Worm (Caenorhabditis elegans) whole organism, mixed stage, embryonic: Measurements from ENCODE around the gene F10E9.10.

Source experiments
- M03D4.4 ChIP-seq: sonication (generic microtip); optimal IDR thresholded peaks from 2 replicates; lab custom pipeline; 2017; ENCODE audit warnings: mild to moderate bottlenecking, missing genetic modification characterization, missing compliant biosample characterization
- bed-3 ChIP-seq: fragments of 200-800 bp; sonication (Bioruptor generic); optimal IDR thresholded peaks from 3 replicates; lab custom pipeline; 2018; ENCODE audit warnings: mild to moderate bottlenecking, missing genetic modification characterization, moderate library complexity, missing compliant biosample characterization
- blmp-1 ChIP-seq: fragments of 150-350 bp; optimal IDR thresholded peaks from 2 replicates; lab custom pipeline; 2014; ENCODE audit warnings: missing biosample characterization, missing genetic modification characterization
- ceh-39 ChIP-seq: fragments of 150-350 bp; optimal IDR thresholded peaks from 2 replicates; lab custom pipeline; 2014; ENCODE audit warnings: missing biosample characterization, missing genetic modification characterization
- ceh-43 ChIP-seq: fragments of 200-800 bp; sonication (Bioruptor generic); optimal IDR thresholded peaks from 2 replicates; lab custom pipeline; 2018; ENCODE audit warnings: mild to moderate bottlenecking, missing genetic modification characterization, moderate library complexity, missing compliant biosample characterization
- ceh-83 ChIP-seq: fragments of 200-800 bp; sonication (Bioruptor generic); optimal IDR thresholded peaks from 2 replicates; lab custom pipeline; 2018; ENCODE audit warnings: mild to moderate bottlenecking, missing genetic modification characterization, missing compliant biosample characterization
- ces-1 ChIP-seq: fragments of 150-350 bp; optimal IDR thresholded peaks from 2 replicates; lab custom pipeline; 2014; ENCODE audit warnings: missing biosample characterization, missing genetic modification reagents, missing genetic modification characterization
- cnd-1 ChIP-seq: fragments of 200-800 bp; sonication (Bioruptor generic); optimal IDR thresholded peaks from 2 replicates; lab custom pipeline; 2018; ENCODE audit warnings: mild to moderate bottlenecking, missing genetic modification characterization, missing compliant biosample characterization
- drap-1 ChIP-seq: fragments of 200-800 bp; sonication (Bioruptor generic); optimal IDR thresholded peaks from 3 replicates; lab custom pipeline; 2018; ENCODE audit warnings: mild to moderate bottlenecking, missing genetic modification characterization, missing compliant biosample characterization
- elt-1 ChIP-seq: sonication (generic microtip); optimal IDR thresholded peaks from 2 replicates; lab custom pipeline; 2017; ENCODE audit warnings: missing genetic modification characterization, mild to moderate bottlenecking, missing compliant biosample characterization, antibody characterized with exemption, moderate library complexity, borderline replicate concordance; ENCODE audit not compliant: insufficient read depth
- elt-3 ChIP-seq: fragments of 150-350 bp; optimal IDR thresholded peaks from 2 replicates; lab custom pipeline; 2014; ENCODE audit warnings: missing biosample characterization, missing genetic modification characterization
- flh-1 ChIP-seq: fragments of 200-800 bp; sonication (Bioruptor generic); optimal IDR thresholded peaks from 2 replicates; lab custom pipeline; 2018; ENCODE audit warnings: mild to moderate bottlenecking, missing genetic modification characterization, moderate library complexity, missing compliant biosample characterization
- ham-2 ChIP-seq: fragments of 200-800 bp; sonication (Bioruptor generic); optimal IDR thresholded peaks from 2 replicates; lab custom pipeline; 2018; ENCODE audit warnings: mild to moderate bottlenecking, missing genetic modification characterization, missing compliant biosample characterization
- hlh-1 ChIP-seq: fragments of 150-350 bp; optimal IDR thresholded peaks from 2 replicates; lab custom pipeline; 2014; ENCODE audit warnings: missing biosample characterization, missing genetic modification reagents, missing genetic modification characterization
- lin-13 ChIP-seq: fragments of 150-350 bp; optimal IDR thresholded peaks from 2 replicates; lab custom pipeline; 2014; ENCODE audit warnings: missing biosample characterization, missing genetic modification characterization
- lin-32 ChIP-seq: fragments of 200-800 bp; sonication (Bioruptor generic); optimal IDR thresholded peaks from 2 replicates; lab custom pipeline; 2018; ENCODE audit warnings: mild to moderate bottlenecking, missing genetic modification characterization, missing compliant biosample characterization
- mab-5 ChIP-seq: fragments of 150-350 bp; optimal IDR thresholded peaks from 2 replicates; lab custom pipeline; 2014; ENCODE audit warnings: missing biosample characterization, missing genetic modification characterization
- mep-1 ChIP-seq: fragments of 150-350 bp; optimal IDR thresholded peaks from 2 replicates; lab custom pipeline; 2017; ENCODE audit warnings: missing biosample characterization, missing genetic modification reagents, missing genetic modification characterization, inconsistent platforms
- nhr-12 ChIP-seq: fragments of 150-350 bp; optimal IDR thresholded peaks from 2 replicates; lab custom pipeline; 2014; ENCODE audit warnings: missing biosample characterization, missing genetic modification characterization
- nhr-2 ChIP-seq: fragments of 150-350 bp; optimal IDR thresholded peaks from 2 replicates; lab custom pipeline; 2014; ENCODE audit warnings: missing biosample characterization, missing genetic modification characterization
- nhr-237 ChIP-seq: fragments of 150-350 bp; optimal IDR thresholded peaks from 2 replicates; lab custom pipeline; 2014; ENCODE audit warnings: missing biosample characterization, missing genetic modification characterization
- nhr-28 ChIP-seq: fragments of 150-350 bp; optimal IDR thresholded peaks from 2 replicates; lab custom pipeline; 2014; ENCODE audit warnings: missing biosample characterization, missing genetic modification characterization
- nhr-76 ChIP-seq: sonication (generic microtip); optimal IDR thresholded peaks from 2 replicates; lab custom pipeline; 2017; ENCODE audit warnings: missing biosample characterization, missing genetic modification characterization
- pha-4 ChIP-seq: fragments of 150-350 bp; optimal IDR thresholded peaks from 2 replicates; lab custom pipeline; 2018; ENCODE audit warnings: missing biosample characterization, missing genetic modification reagents, missing genetic modification characterization
- sem-2 ChIP-seq: fragments of 200-800 bp; sonication (Bioruptor generic); optimal IDR thresholded peaks from 2 replicates; lab custom pipeline; 2018; ENCODE audit warnings: mild to moderate bottlenecking, missing genetic modification characterization, missing compliant biosample characterization
- snpc-4 ChIP-seq: fragments of 150-350 bp; optimal IDR thresholded peaks from 2 replicates; lab custom pipeline; 2014; ENCODE audit warnings: missing biosample characterization, missing genetic modification characterization
- sptf-1 ChIP-seq: sonication (generic microtip); optimal IDR thresholded peaks from 2 replicates; lab custom pipeline; 2017; ENCODE audit warnings: mild to moderate bottlenecking, missing genetic modification characterization, moderate library complexity, missing compliant biosample characterization
- tbx-8 ChIP-seq: fragments of 200-800 bp; sonication (Bioruptor generic); optimal IDR thresholded peaks from 2 replicates; lab custom pipeline; 2018; ENCODE audit warnings: mild to moderate bottlenecking, missing genetic modification characterization, moderate library complexity, missing compliant biosample characterization
- unc-120 ChIP-seq: sonication (generic microtip); optimal IDR thresholded peaks from 2 replicates; lab custom pipeline; 2017; ENCODE audit warnings: missing genetic modification characterization, missing compliant biosample characterization; ENCODE audit not compliant: poor library complexity, severe bottlenecking
- unc-39 ChIP-seq: fragments of 150-350 bp; optimal IDR thresholded peaks from 2 replicates; lab custom pipeline; 2014; ENCODE audit warnings: missing biosample characterization, missing genetic modification characterization
- unc-62 ChIP-seq: fragments of 150-350 bp; optimal IDR thresholded peaks from 2 replicates; lab custom pipeline; 2014; ENCODE audit warnings: missing biosample characterization, missing genetic modification reagents, missing genetic modification characterization
- zip-8 ChIP-seq: fragments of 150-350 bp; optimal IDR thresholded peaks from 2 replicates; lab custom pipeline; 2014; ENCODE audit warnings: missing biosample characterization, missing genetic modification characterization
- ztf-11 ChIP-seq: fragments of 150-350 bp; optimal IDR thresholded peaks from 2 replicates; lab custom pipeline; 2014; ENCODE audit warnings: missing biosample characterization, missing genetic modification characterization

F10E9.10 gene

DNA sequence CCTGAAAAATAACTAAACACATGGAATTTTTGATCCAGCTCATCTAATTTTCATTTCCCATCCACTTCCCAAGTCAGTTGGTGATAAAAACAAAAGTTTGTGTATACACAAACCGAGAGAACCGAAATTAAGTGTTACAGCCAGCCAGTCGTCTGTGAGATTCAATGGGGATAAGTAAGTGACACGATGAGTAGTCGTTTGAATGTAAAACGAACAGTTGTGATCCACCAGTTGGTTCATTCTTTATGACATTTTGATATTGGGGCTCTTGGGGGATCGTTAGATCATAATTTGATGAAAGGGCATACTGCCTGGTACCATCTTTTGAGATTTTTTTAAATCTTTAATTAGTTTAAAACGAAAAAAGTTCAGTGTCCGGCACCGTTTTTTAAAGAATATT, 33.3 kb downstream of the F10E9.10 start:
- TF ChIP-seq hlh-1, result peak; percentile 91
- no peak for TF ChIP-seq drap-1 (GFP tag; lab: Kevin White, UChicago)
- TF ChIP-seq, all 35 proteins: peak for 1

DNA sequence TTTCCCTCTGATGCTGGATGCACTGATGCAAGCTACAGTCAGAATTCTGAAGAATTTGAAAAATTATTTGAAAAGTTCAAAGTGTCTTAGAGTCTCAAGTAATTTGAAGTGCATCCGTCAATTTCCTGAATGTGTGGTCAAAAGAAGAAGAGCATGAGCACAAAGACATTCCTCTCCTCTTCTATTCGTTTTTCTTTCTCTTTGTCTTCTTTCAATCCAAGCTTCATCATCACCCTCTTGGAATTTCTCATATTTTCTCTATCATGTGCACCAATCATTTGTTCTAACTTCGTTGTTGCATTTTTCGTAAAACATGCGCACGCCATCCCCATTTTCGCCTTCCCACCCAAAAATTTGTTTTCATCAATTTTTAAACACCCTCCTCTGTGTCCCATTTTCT, 34.1 kb downstream of the F10E9.10 start:
- no peak for TF ChIP-seq zip-8 (tag; lab: Kevin White, UChicago)
- TF ChIP-seq ces-1 (GFP tag; lab: Kevin White, UChicago), result peak; percentile 23

DNA sequence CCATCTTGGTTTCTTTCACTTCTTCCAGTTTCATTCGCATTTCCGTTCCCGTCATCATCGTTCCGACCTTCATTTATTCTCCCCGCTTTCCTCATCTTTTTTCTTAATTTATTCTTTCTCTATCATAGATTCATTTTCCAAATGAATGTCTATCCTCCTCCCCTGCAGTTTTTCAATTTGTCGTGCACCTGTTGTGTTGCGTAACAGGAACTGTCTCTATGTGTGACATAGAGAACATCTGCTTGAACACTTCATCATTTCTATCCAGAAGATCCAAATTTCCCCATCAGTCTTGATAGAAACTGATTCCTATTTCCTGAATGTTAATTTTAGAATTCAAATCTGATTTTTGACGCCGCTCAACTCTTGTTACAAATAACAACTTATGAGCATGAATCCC, 36.6 kb downstream of the F10E9.10 start:
- TF ChIP-seq ham-2 (no peak), tbx-8 (GFP tag; lab: Kevin White, UChicago) (no peak), nhr-76 (no peak), zip-8 (tag; lab: Kevin White, UChicago) (peak; percentile 35), nhr-2 (tag; lab: Kevin White, UChicago) (peak; percentile 21), sem-2 (GFP tag; lab: Kevin White, UChicago) (no peak), elt-1 (tag; lab: Kevin White, UChicago) (no peak), unc-62 (GFP tag; lab: Kevin White, UChicago) (no peak), ceh-43 (GFP tag; lab: Kevin White, UChicago) (no peak), cnd-1 (tag; lab: Kevin White, UChicago) (no peak), hlh-1 (peak; percentile 5)
- TF ChIP-seq, all 35 proteins: peak for 3

DNA sequence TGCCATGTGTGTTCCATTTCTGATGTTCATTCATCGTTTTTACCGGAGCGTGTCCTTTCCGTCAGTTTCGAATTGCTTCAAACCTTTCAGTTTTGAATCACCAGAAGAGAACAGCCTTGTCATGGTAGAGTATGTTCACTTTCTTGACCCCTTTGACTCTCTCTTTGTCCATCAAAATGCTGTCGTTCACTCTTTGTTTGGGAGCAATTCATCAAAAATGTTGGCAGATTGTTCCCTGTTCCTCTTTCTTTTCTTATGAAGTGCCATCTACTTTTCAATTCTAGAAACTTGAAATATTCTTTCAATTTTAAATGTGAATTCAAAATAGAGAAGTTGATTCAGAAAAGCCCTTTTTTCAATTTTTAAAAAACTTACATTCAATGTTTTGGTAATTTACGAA, 38.8 kb downstream of the F10E9.10 start:
- peak; percentile 4 for TF ChIP-seq nhr-2 (tag; lab: Kevin White, UChicago)
- no peak for TF ChIP-seq unc-120 (tag; lab: Kevin White, UChicago)

ce11 chrIII:8280352-8280751, 39.7 kb downstream of the F10E9.10 start:
- TF ChIP-seq flh-1 (no peak), ceh-39 (tag; lab: Kevin White, UChicago) (no peak), lin-13 (tag; lab: Kevin White, UChicago) (no peak), ztf-11 (no peak), M03D4.4 (tag; lab: Kevin White, UChicago) (no peak), mab-5 (tag; lab: Kevin White, UChicago) (no peak), elt-1 (tag; lab: Kevin White, UChicago) (no peak), nhr-237 (tag; lab: Kevin White, UChicago) (no peak), lin-32 (GFP tag; lab: Kevin White, UChicago) (no peak), unc-120 (tag; lab: Kevin White, UChicago) (no peak), unc-62 (GFP tag; lab: Kevin White, UChicago) (no peak), nhr-76 (no peak)

DNA sequence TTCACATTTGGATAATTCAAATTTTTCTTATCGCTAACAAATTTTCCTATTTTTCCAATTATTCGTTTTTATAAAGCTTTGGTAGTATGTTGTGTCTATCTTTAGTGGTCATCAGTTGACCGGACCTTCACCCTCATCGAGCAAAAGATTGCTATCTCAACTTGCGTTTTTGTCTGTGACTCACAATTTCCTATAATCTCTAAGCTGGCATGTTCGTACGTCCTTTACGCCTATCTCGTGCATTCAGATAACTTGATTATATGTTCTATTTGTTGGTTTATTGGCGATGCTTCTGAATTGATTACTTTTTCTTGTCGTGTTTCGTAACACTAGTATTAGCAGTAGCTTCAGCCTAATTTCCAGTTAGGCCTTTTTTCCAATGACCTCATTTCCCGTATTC, 40.5 kb downstream of the F10E9.10 start:
- TF ChIP-seq elt-3 (tag; lab: Kevin White, UChicago), result no peak
- TF ChIP-seq nhr-237 (tag; lab: Kevin White, UChicago), result no peak
- TF ChIP-seq nhr-2 (tag; lab: Kevin White, UChicago), result peak; percentile 75
- no peak for TF ChIP-seq lin-13 (tag; lab: Kevin White, UChicago)
- no peak for TF ChIP-seq drap-1 (GFP tag; lab: Kevin White, UChicago)
- TF ChIP-seq ztf-11, result no peak
- TF ChIP-seq snpc-4 (tag; lab: Kevin White, UChicago), result no peak
- peak; percentile 74 for TF ChIP-seq ces-1 (GFP tag; lab: Kevin White, UChicago)
- no peak for TF ChIP-seq bed-3 (GFP tag; lab: Kevin White, UChicago)
- TF ChIP-seq pha-4 (tag; lab: Kevin White, UChicago), result no peak
- TF ChIP-seq ham-2, result no peak
- no peak for TF ChIP-seq sem-2 (GFP tag; lab: Kevin White, UChicago)
- TF ChIP-seq blmp-1 (tag; lab: Kevin White, UChicago), result no peak
- TF ChIP-seq mep-1, result no peak
- TF ChIP-seq elt-1 (tag; lab: Kevin White, UChicago), result peak; percentile 96
- TF ChIP-seq ceh-83 (GFP tag; lab: Kevin White, UChicago), result no peak
- no peak for TF ChIP-seq cnd-1 (tag; lab: Kevin White, UChicago)
- TF ChIP-seq unc-62 (GFP tag; lab: Kevin White, UChicago), result no peak
- no peak for TF ChIP-seq nhr-28 (tag; lab: Kevin White, UChicago)
- no peak for TF ChIP-seq lin-32 (GFP tag; lab: Kevin White, UChicago)
- no peak for TF ChIP-seq unc-39 (tag; lab: Kevin White, UChicago)
- TF ChIP-seq ceh-39 (tag; lab: Kevin White, UChicago), result no peak
- TF ChIP-seq nhr-12 (tag; lab: Kevin White, UChicago), result no peak
- no peak for TF ChIP-seq sptf-1 (tag; lab: Kevin White, UChicago)
- TF ChIP-seq, all 35 proteins: peak for 3
